Worm (Caenorhabditis elegans) whole organism, L4 larva: ENCODE results near the gene lon-2.

Experiments
- D1046.2 ChIP-seq: fragments of 200-800 bp; sonication (Bioruptor generic); IDR thresholded peaks from 2 replicates; pipeline ENCODE4 v1.3.6; 2022; ENCODE audit warnings: missing genetic modification characterization, missing compliant biosample characterization
- F10B5.3 ChIP-seq: sonication (generic microtip); optimal IDR thresholded peaks from 2 replicates; lab custom pipeline; 2016; ENCODE audit warnings: mild to moderate bottlenecking, missing genetic modification characterization, missing compliant biosample characterization
- F37D6.2 ChIP-seq: sonication (generic microtip); optimal IDR thresholded peaks from 2 replicates; lab custom pipeline; 2016; ENCODE audit warnings: mild to moderate bottlenecking, missing genetic modification characterization, missing compliant biosample characterization
- F44E2.7 ChIP-seq: fragments of 200-800 bp; sonication (Bioruptor generic); IDR thresholded peaks from 2 replicates; pipeline ENCODE4 v2.1.2; 2022; ENCODE audit warnings: missing genetic modification characterization, missing compliant biosample characterization
- T20F7.1 ChIP-seq: fragments of 200-800 bp; sonication (Bioruptor generic); optimal IDR thresholded peaks from 2 replicates; lab custom pipeline; 2018; ENCODE audit warnings: mild to moderate bottlenecking, missing genetic modification characterization, missing compliant biosample characterization
- T26A8.4 ChIP-seq: fragments of 200-800 bp; sonication (Bioruptor generic); IDR thresholded peaks from 2 replicates; pipeline ENCODE4 v1.3.6; 2022; ENCODE audit warnings: missing genetic modification characterization, missing compliant biosample characterization
- Y5F2A.4 ChIP-seq: fragments of 200-800 bp; sonication (Bioruptor generic); optimal IDR thresholded peaks from 2 replicates; lab custom pipeline; 2018; ENCODE audit warnings: mild to moderate bottlenecking, missing genetic modification characterization, missing compliant biosample characterization
- ZK337.2 ChIP-seq: fragments of 200-800 bp; sonication (Bioruptor generic); IDR thresholded peaks from 2 replicates; pipeline ENCODE4 v1.3.6; 2022; ENCODE audit warnings: missing genetic modification reagents, missing genetic modification characterization, missing compliant biosample characterization
- ZK546.5 ChIP-seq, 2 experiments: sonication (generic microtip); optimal IDR thresholded peaks; 2 replicates each; lab custom pipeline; 2017; ENCODE audit warnings: missing biosample characterization in 2 of 2, missing genetic modification characterization in 2 of 2
- ceh-44 ChIP-seq: fragments of 200-800 bp; sonication (Bioruptor generic); IDR thresholded peaks from 2 replicates; pipeline ENCODE4 v1.3.6; 2022; ENCODE audit warnings: missing genetic modification reagents, missing genetic modification characterization, missing compliant biosample characterization
- ceh-82 ChIP-seq: sonication (generic microtip); optimal IDR thresholded peaks from 2 replicates; lab custom pipeline; 2017; ENCODE audit warnings: missing biosample characterization, missing genetic modification characterization
- ctbp-1 ChIP-seq: fragments of 200-800 bp; sonication (Bioruptor generic); IDR thresholded peaks from 2 replicates; pipeline ENCODE4 v1.3.6; 2022; ENCODE audit warnings: missing genetic modification reagents, missing genetic modification characterization, missing compliant biosample characterization
- daf-16 ChIP-seq, 3 experiments: sonication (generic microtip); optimal IDR thresholded peaks; 2 replicates each; lab custom pipeline; 2016 to 2017; ENCODE audit warnings: missing genetic modification characterization in 3 of 3, missing genetic modification reagents in 3 of 3, mild to moderate bottlenecking in 2 of 3, missing compliant biosample characterization in 2 of 3, missing biosample characterization in 1 of 3, moderate library complexity in 1 of 3
- daf-19 ChIP-seq: fragments of 200-800 bp; sonication (Bioruptor generic); conservative IDR thresholded peaks from 2 replicates; pipeline ENCODE4 v1.3.6; 2022; ENCODE audit warnings: missing genetic modification characterization, missing compliant biosample characterization
- dmd-6 ChIP-seq: fragments of 200-800 bp; sonication (Bioruptor generic); IDR thresholded peaks from 2 replicates; pipeline ENCODE4 v1.3.6; 2022; ENCODE audit warnings: missing genetic modification reagents, missing genetic modification characterization, missing compliant biosample characterization
- dmd-8 ChIP-seq: fragments of 200-800 bp; sonication (Bioruptor generic); IDR thresholded peaks from 2 replicates; pipeline ENCODE4 v1.3.6; 2022; ENCODE audit warnings: missing genetic modification characterization, missing compliant biosample characterization
- duxl-1 ChIP-seq: sonication (generic microtip); optimal IDR thresholded peaks from 2 replicates; lab custom pipeline; 2016; ENCODE audit warnings: mild to moderate bottlenecking, missing genetic modification characterization, moderate library complexity, missing compliant biosample characterization; ENCODE audit not compliant: poor library complexity
- dve-1 ChIP-seq: sonication (generic microtip); optimal IDR thresholded peaks from 2 replicates; lab custom pipeline; 2017; ENCODE audit warnings: antibody characterized with exemption, mild to moderate bottlenecking, missing genetic modification characterization, missing compliant biosample characterization; ENCODE audit not compliant: insufficient read depth
- hif-1 ChIP-seq, 2 experiments: sonication (generic microtip); optimal IDR thresholded peaks; 2 replicates each; lab custom pipeline; 2016 to 2017; ENCODE audit warnings: missing compliant biosample characterization in 2 of 2, missing genetic modification characterization in 2 of 2, missing genetic modification reagents in 2 of 2, missing genotype in 2 of 2, mild to moderate bottlenecking in 1 of 2
- hlh-30 ChIP-seq: sonication (generic microtip); optimal IDR thresholded peaks from 2 replicates; lab custom pipeline; 2017; ENCODE audit warnings: antibody characterized with exemption, mild to moderate bottlenecking, missing genetic modification characterization, missing compliant biosample characterization; ENCODE audit not compliant: insufficient read depth
- hmg-1.1 ChIP-seq: fragments of 200-800 bp; sonication (Bioruptor generic); IDR thresholded peaks from 2 replicates; pipeline ENCODE4 v1.3.6; 2022; ENCODE audit warnings: missing genetic modification reagents, missing genetic modification characterization, missing compliant biosample characterization
- jun-1 ChIP-seq: fragments of 150-350 bp; optimal IDR thresholded peaks from 2 replicates; lab custom pipeline; 2014; ENCODE audit warnings: missing biosample characterization, missing genetic modification reagents, missing genetic modification characterization
- lin-29 ChIP-seq: fragments of 200-800 bp; sonication (Bioruptor generic); IDR thresholded peaks from 2 replicates; pipeline ENCODE4 v1.3.6; 2022; ENCODE audit warnings: missing genetic modification reagents, missing genetic modification characterization, missing compliant biosample characterization
- lin-38 ChIP-seq: fragments of 200-800 bp; sonication (Bioruptor generic); IDR thresholded peaks from 2 replicates; pipeline ENCODE4 v1.3.6; 2022; ENCODE audit warnings: missing genetic modification reagents, missing genetic modification characterization, missing compliant biosample characterization
- lsy-2 ChIP-seq, 2 experiments: fragments of 150-350 bp in 1 of 2; sonication (generic microtip) in 1 of 2; optimal IDR thresholded peaks; 2 replicates each; lab custom pipeline; 2014 to 2017; ENCODE audit warnings: missing biosample characterization in 2 of 2, missing genetic modification characterization in 2 of 2
- madf-9 ChIP-seq: fragments of 200-800 bp; sonication (Bioruptor generic); conservative IDR thresholded peaks from 2 replicates; pipeline ENCODE4 v1.3.6; 2022; ENCODE audit warnings: missing genetic modification reagents, missing genetic modification characterization, missing compliant biosample characterization
- mdl-1 ChIP-seq, 2 experiments: fragments of 150-350 bp in 1 of 2; sonication (generic microtip) in 1 of 2; optimal IDR thresholded peaks; 2 replicates each; lab custom pipeline; 2014 to 2017; ENCODE audit warnings: missing biosample characterization in 2 of 2, missing genetic modification characterization in 2 of 2
- mep-1 ChIP-seq: fragments of 150-350 bp; sonication (generic microtip); optimal IDR thresholded peaks from 3 replicates; lab custom pipeline; 2014; ENCODE audit warnings: missing biosample characterization, missing genetic modification characterization
- mxl-2 ChIP-seq: fragments of 200-800 bp; sonication (Bioruptor generic); conservative IDR thresholded peaks from 2 replicates; pipeline ENCODE4 v1.3.6; 2022; ENCODE audit warnings: missing genetic modification reagents, missing genetic modification characterization, missing compliant biosample characterization
- nhr-102 ChIP-seq: sonication (generic microtip); optimal IDR thresholded peaks from 2 replicates; lab custom pipeline; 2016; ENCODE audit warnings: mild to moderate bottlenecking, missing genetic modification characterization, moderate library complexity, missing compliant biosample characterization
- nhr-11 ChIP-seq: fragments of 150-350 bp; optimal IDR thresholded peaks from 2 replicates; lab custom pipeline; 2014; ENCODE audit warnings: missing biosample characterization, missing genetic modification characterization
- nhr-111 ChIP-seq: fragments of 200-800 bp; sonication (Bioruptor generic); optimal IDR thresholded peaks from 2 replicates; lab custom pipeline; 2018; ENCODE audit warnings: mild to moderate bottlenecking, missing genetic modification characterization, missing compliant biosample characterization
- nhr-28 ChIP-seq: fragments of 150-350 bp; optimal IDR thresholded peaks from 2 replicates; lab custom pipeline; 2014; ENCODE audit warnings: missing biosample characterization, missing genetic modification characterization
- nhr-42 ChIP-seq: fragments of 200-800 bp; sonication (Bioruptor generic); IDR thresholded peaks from 2 replicates; pipeline ENCODE4 v1.3.6; 2022; ENCODE audit warnings: missing genetic modification characterization, missing compliant biosample characterization
- nhr-6 ChIP-seq: fragments of 150-350 bp; optimal IDR thresholded peaks from 2 replicates; lab custom pipeline; 2014; ENCODE audit warnings: missing biosample characterization, missing genetic modification characterization
- nhr-76 ChIP-seq: fragments of 150-350 bp; optimal IDR thresholded peaks from 2 replicates; lab custom pipeline; 2014; ENCODE audit warnings: missing biosample characterization, missing genetic modification characterization
- nhr-77 ChIP-seq: fragments of 150-350 bp; optimal IDR thresholded peaks from 2 replicates; lab custom pipeline; 2014; ENCODE audit warnings: missing biosample characterization, missing genetic modification characterization
- pha-4 ChIP-seq, 2 experiments: fragments of 150-350 bp in 1 of 2; fragments of 200-800 bp in 1 of 2; sonication (Bioruptor generic) in 1 of 2; IDR thresholded peaks in 1 of 2; optimal IDR thresholded peaks in 1 of 2; 2 replicates each; pipeline versions ENCODE4 v1.3.6 to Lab custom; 2014 to 2022; ENCODE audit warnings: missing genetic modification characterization in 2 of 2, missing genetic modification reagents in 2 of 2, missing biosample characterization in 1 of 2, missing compliant biosample characterization in 1 of 2
- php-3 ChIP-seq: fragments of 200-800 bp; sonication (Bioruptor generic); IDR thresholded peaks from 2 replicates; pipeline ENCODE4 v1.3.6; 2022; ENCODE audit warnings: missing genetic modification reagents, missing genetic modification characterization, missing compliant biosample characterization
- pqm-1 ChIP-seq: sonication (generic microtip); optimal IDR thresholded peaks from 2 replicates; lab custom pipeline; 2017; ENCODE audit warnings: missing biosample characterization, missing genetic modification characterization
- rbr-2 ChIP-seq: sonication (generic microtip); optimal IDR thresholded peaks from 2 replicates; lab custom pipeline; 2016; ENCODE audit warnings: missing genotype, missing genetic modification characterization, missing compliant biosample characterization
- sdz-12 ChIP-seq: fragments of 200-800 bp; sonication (Bioruptor generic); optimal IDR thresholded peaks from 2 replicates; lab custom pipeline; 2018; ENCODE audit warnings: mild to moderate bottlenecking, missing genetic modification characterization, missing compliant biosample characterization
- snpc-1.2 ChIP-seq: fragments of 200-800 bp; sonication (Bioruptor generic); IDR thresholded peaks from 2 replicates; pipeline ENCODE4 v1.3.6; 2022; ENCODE audit warnings: missing genetic modification reagents, missing genetic modification characterization, missing compliant biosample characterization
- snpc-4 ChIP-seq: fragments of 150-350 bp; optimal IDR thresholded peaks from 2 replicates; lab custom pipeline; 2014; ENCODE audit warnings: missing biosample characterization, missing genetic modification characterization
- spr-3 ChIP-seq: fragments of 200-800 bp; sonication (Bioruptor generic); optimal IDR thresholded peaks from 2 replicates; lab custom pipeline; 2018; ENCODE audit warnings: mild to moderate bottlenecking, missing genetic modification characterization, missing compliant biosample characterization
- tra-1 ChIP-seq: fragments of 200-800 bp; sonication (Bioruptor generic); IDR thresholded peaks from 2 replicates; pipeline ENCODE4 v1.3.6; 2022; ENCODE audit warnings: missing genetic modification reagents, missing genetic modification characterization, missing compliant biosample characterization
- unc-62 ChIP-seq, 3 experiments: fragments of 150-350 bp in 1 of 3; sonication (generic microtip); optimal IDR thresholded peaks in 2 of 3; peaks in 1 of 3; 1 replicate in 1 of 3; 2 replicates in 2 of 3; lab custom pipeline; 2014 to 2017; ENCODE audit warnings: missing biosample characterization in 3 of 3, missing genetic modification characterization in 3 of 3, missing genetic modification reagents in 3 of 3, missing genotype in 1 of 3
- vab-7 ChIP-seq: fragments of 200-800 bp; sonication (Bioruptor generic); IDR thresholded peaks from 2 replicates; pipeline ENCODE4 v1.3.6; 2022; ENCODE audit warnings: missing genetic modification reagents, missing genetic modification characterization, missing compliant biosample characterization
- zag-1 ChIP-seq: fragments of 150-350 bp; optimal IDR thresholded peaks from 2 replicates; lab custom pipeline; 2014; ENCODE audit warnings: missing biosample characterization, missing genetic modification characterization
- zfp-2 ChIP-seq: sonication (generic microtip); optimal IDR thresholded peaks from 2 replicates; lab custom pipeline; 2016; ENCODE audit warnings: mild to moderate bottlenecking, missing genetic modification characterization, missing compliant biosample characterization

Gene lon-2

ce11 chrX:4795329-4795728 lies 46.4 kb upstream of the lon-2 start (continued):
- TF ChIP-seq T26A8.4 (GFP tag; lab: Robert Waterston, UW), result no peak
- no peak for TF ChIP-seq dmd-8 (GFP tag; lab: Robert Waterston, UW)
- TF ChIP-seq ZK337.2, result no peak
- TF ChIP-seq rbr-2 (tag; lab: Kevin White, UChicago), result no peak
- peak; percentile 65 for TF ChIP-seq nhr-102 (tag; lab: Kevin White, UChicago)
- TF ChIP-seq nhr-28 (tag; lab: Kevin White, UChicago), result peak; percentile 66
- TF ChIP-seq hmg-1.1, result no peak
- TF ChIP-seq dmd-6 (GFP tag; lab: Robert Waterston, UW), result peak; percentile 93
- no peak for TF ChIP-seq nhr-111 (GFP tag; lab: Kevin White, UChicago)
- no peak for TF ChIP-seq snpc-1.2 (GFP tag; lab: Robert Waterston, UW)
- TF ChIP-seq zag-1 (tag; lab: Kevin White, UChicago), result no peak
- no peak for TF ChIP-seq F37D6.2 (tag; lab: Kevin White, UChicago)
- no peak for TF ChIP-seq pha-4 (GFP tag; IDR thresholded peaks at IDR 0.05; lab: Robert Waterston, UW)
- no peak for TF ChIP-seq pha-4 (tag; optimal IDR thresholded peaks at IDR 0.05; lab: Kevin White, UChicago)
- 0 out of 2 replicates have a peak, but pooled peaks have one; percentile 17 for TF ChIP-seq nhr-42 (GFP tag; lab: Robert Waterston, UW)
- TF ChIP-seq snpc-4, result no peak
- TF ChIP-seq F44E2.7 (GFP tag; lab: Robert Waterston, UW), result no peak
- no peak for TF ChIP-seq vab-7
- peak in 1 of 2 experiments; percentile 68 for TF ChIP-seq mdl-1 (tag; optimal IDR thresholded peaks at IDR 0.05; lab: Kevin White, UChicago)
- no peak for TF ChIP-seq T20F7.1
- no peak for TF ChIP-seq duxl-1
- TF ChIP-seq pqm-1 (tag; lab: Kevin White, UChicago), result peak; percentile 83
- peak; percentile 4 for TF ChIP-seq nhr-11 (tag; lab: Kevin White, UChicago)
- TF ChIP-seq daf-19 (GFP tag; lab: Robert Waterston, UW), result no peak
- TF ChIP-seq hlh-30 (tag; lab: Kevin White, UChicago), result peak; percentile 84
- TF ChIP-seq lin-29 (GFP tag; lab: Robert Waterston, UW), result no peak
- no peak for TF ChIP-seq nhr-76 (tag; lab: Kevin White, UChicago)
- peak in 1 of 2 experiments; percentile 34 for TF ChIP-seq daf-16 (GFP tag; optimal IDR thresholded peaks at IDR 0.05; lab: Kevin White, UChicago)
- TF ChIP-seq daf-16 (tag; optimal IDR thresholded peaks at IDR 0.05; lab: Kevin White, UChicago), result peak; percentile 97
- peak; percentile 85 for TF ChIP-seq dve-1
- TF ChIP-seq hif-1 (tag; optimal IDR thresholded peaks at IDR 0.05; lab: Kevin White, UChicago), result peak in 1 of 2 experiments; percentile 63
- no peak for TF ChIP-seq madf-9 (GFP tag; lab: Robert Waterston, UW)
- no peak for TF ChIP-seq spr-3 (GFP tag; lab: Kevin White, UChicago)
- TF ChIP-seq nhr-77 (tag; lab: Kevin White, UChicago), result peak; percentile 72
- peak; percentile 31 for TF ChIP-seq mep-1 (tag; lab: Kevin White, UChicago)
- TF ChIP-seq ctbp-1, result no peak
- TF ChIP-seq Y5F2A.4 (GFP tag; lab: Kevin White, UChicago), result no peak
- no peak for TF ChIP-seq nhr-6
- no peak for TF ChIP-seq zfp-2
- TF ChIP-seq, all 104 proteins: peak for 25

- TF ChIP-seq ceh-44 (no peak), duxl-1 (no peak), lsy-2 (tag; optimal IDR thresholded peaks at IDR 0.05; lab: Kevin White, UChicago) (no peak), lin-38 (GFP tag; lab: Robert Waterston, UW) (no peak), D1046.2 (GFP tag; lab: Robert Waterston, UW) (no peak), php-3 (GFP tag; lab: Robert Waterston, UW) (peak; percentile 81), mxl-2 (GFP tag; lab: Robert Waterston, UW) (peak; percentile 90), ctbp-1 (no peak), nhr-6 (no peak), ZK546.5 (tag; optimal IDR thresholded peaks at IDR 0.05; lab: Kevin White, UChicago) (no peak), mep-1 (tag; lab: Kevin White, UChicago) (peak; percentile 22), sdz-12 (GFP tag; lab: Kevin White, UChicago) (no peak), unc-62 (GFP tag; optimal IDR thresholded peaks at IDR 0.05 in 1 of 2; lab: Kevin White, UChicago) (peak in 1 of 2 experiments; percentile 10), unc-62 (tag; optimal IDR thresholded peaks at IDR 0.05; lab: Kevin White, UChicago) (no peak), jun-1 (tag; lab: Kevin White, UChicago) (no peak), ceh-82 (tag; lab: Kevin White, UChicago) (no peak), tra-1 (GFP tag; lab: Robert Waterston, UW) (peak; percentile 90), F10B5.3 (no peak)
Measured at ce11 chrX:4794062-4794461, 45.2 kb upstream of the lon-2 start.
